Worm (Caenorhabditis elegans): ENCODE results near the gene C27C12.3.

ce11 chrX:14881119-14881518, 15.5 kb upstream of the C27C12.3 start, which contains the start of gene flp-8:
- TF ChIP-seq nhr-47 (tag; optimal IDR thresholded peaks at IDR 0.05), result no peak
- no peak for TF ChIP-seq elt-3 (tag; optimal IDR thresholded peaks at IDR 0.05)
- TF ChIP-seq F16B12.6 (tag; optimal IDR thresholded peaks at IDR 0.05), result no peak
- TF ChIP-seq mab-9 (GFP tag; IDR thresholded peaks at IDR 0.05), result no peak
- TF ChIP-seq ama-1 (optimal IDR thresholded peaks at IDR 0.05), result no peak
- TF ChIP-seq aha-1 (tag; optimal IDR thresholded peaks at IDR 0.05), result no peak
- TF ChIP-seq lsy-2 (tag; optimal IDR thresholded peaks at IDR 0.05), result no peak
- TF ChIP-seq blmp-1 (tag; optimal IDR thresholded peaks at IDR 0.05), result no peak
- no peak for TF ChIP-seq ets-5 (GFP tag; IDR thresholded peaks at IDR 0.05)
- TF ChIP-seq nhr-11 (tag; optimal IDR thresholded peaks at IDR 0.05), result no peak
- no peak for TF ChIP-seq nhr-76 (tag; optimal IDR thresholded peaks at IDR 0.05)
- TF ChIP-seq nhr-19 (GFP tag; conservative IDR thresholded peaks at IDR 0.05), result no peak
